Worm (Caenorhabditis elegans): ENCODE results near the gene frpr-10.

The frpr-10 gene

ce11 chrIV:8019772-8020496, 62.3 kb downstream of the frpr-10 start, which contains the start of gene dnc-4:
Gene dnc-4, minus strand, starts transcription at chrIV:8019808.
- TF ChIP-seq ceh-2 (tag; optimal IDR thresholded peaks at IDR 0.05) (peak; percentile 47), che-1 (tag; optimal IDR thresholded peaks at IDR 0.05) (no peak), lin-11 (tag; optimal IDR thresholded peaks at IDR 0.05) (no peak), zip-5 (tag; optimal IDR thresholded peaks at IDR 0.05) (no peak), ceh-31 (tag; optimal IDR thresholded peaks at IDR 0.05) (peak; percentile 63), hlh-8 (tag; optimal IDR thresholded peaks at IDR 0.05) (peak; percentile 24), unc-55 (GFP tag; optimal IDR thresholded peaks at IDR 0.05) (peak; percentile 5), fax-1 (tag; optimal IDR thresholded peaks at IDR 0.05) (peak; percentile 14), hlh-6 (tag; optimal IDR thresholded peaks at IDR 0.05) (no peak), hlh-13 (GFP tag; optimal IDR thresholded peaks at IDR 0.05) (no peak), elt-2 (tag; optimal IDR thresholded peaks at IDR 0.05) (peak; percentile 11), pax-1 (tag; optimal IDR thresholded peaks at IDR 0.05) (no peak), ets-4 (tag; optimal IDR thresholded peaks at IDR 0.05) (peak; percentile 49), unc-42 (tag; optimal IDR thresholded peaks at IDR 0.05) (peak; percentile 32), pqm-1 (tag; optimal IDR thresholded peaks at IDR 0.05) (no peak)

- TF ChIP-seq tbx-2 (tag; optimal IDR thresholded peaks at IDR 0.05) (no peak), pqm-1 (tag; optimal IDR thresholded peaks at IDR 0.05) (no peak), ceh-14 (tag; optimal IDR thresholded peaks at IDR 0.05) (no peak), pha-4 (tag; optimal IDR thresholded peaks at IDR 0.05) (no peak), lim-6 (tag; optimal IDR thresholded peaks at IDR 0.05) (no peak), ceh-6 (GFP tag; optimal IDR thresholded peaks at IDR 0.05) (no peak), unc-55 (GFP tag; optimal IDR thresholded peaks at IDR 0.05) (no peak), pag-3 (tag; optimal IDR thresholded peaks at IDR 0.05; ENCODE audit: borderline replicate concordance) (no peak), F13H6.1 (tag; optimal IDR thresholded peaks at IDR 0.05) (no peak), K02D7.2 (tag; optimal IDR thresholded peaks at IDR 0.05) (no peak), hlh-8 (tag; optimal IDR thresholded peaks at IDR 0.05) (no peak), unc-86 (tag; optimal IDR thresholded peaks at IDR 0.05) (no peak), pat-9 (tag; optimal IDR thresholded peaks at IDR 0.05) (no peak), mec-3 (tag; optimal IDR thresholded peaks at IDR 0.05; ENCODE audit: borderline replicate concordance) (no peak), nhr-232 (tag; optimal IDR thresholded peaks at IDR 0.05) (no peak)
These were observed 64.5 kb downstream of the frpr-10 start, which contains the start of gene C26B2.2 for ce11 chrIV:8022035-8022673. Gene C26B2.2, minus strand, starts transcription at chrIV:8022122.
